Worm (Caenorhabditis elegans): ENCODE data around the gene M7.8.

Gene M7.8

DNA sequence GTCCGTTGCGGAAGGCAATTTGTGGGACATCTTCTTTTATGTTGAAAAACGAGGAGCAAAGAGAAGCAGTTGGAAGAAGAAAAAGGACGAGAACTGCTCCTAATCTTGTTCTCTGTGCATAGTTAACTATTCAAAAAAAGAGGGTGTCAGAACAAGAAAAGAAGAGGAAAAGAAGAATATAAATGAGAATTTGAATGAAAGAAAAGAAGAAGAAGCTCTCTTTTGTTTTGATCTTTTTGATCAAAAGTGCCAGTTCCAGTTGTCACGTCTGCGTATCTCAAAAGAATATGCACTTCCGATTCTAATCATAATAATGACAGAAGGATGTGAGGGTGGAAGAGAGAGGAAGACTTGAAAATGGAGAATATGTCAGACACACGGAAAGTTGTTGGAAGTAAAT, at the start of gene M7.8:
Gene M7.8, minus strand, starts transcription at position 112 of the 400 bp plus-strand sequence.
- TF ChIP-seq cog-1 (tag; optimal IDR thresholded peaks at IDR 0.05): no peak
- TF ChIP-seq ztf-23 (GFP tag; IDR thresholded peaks at IDR 0.05): no peak
- no peak for TF ChIP-seq ref-1 (GFP tag; conservative IDR thresholded peaks at IDR 0.05)
- no peak for TF ChIP-seq klf-2 (GFP tag; conservative IDR thresholded peaks at IDR 0.05)
- TF ChIP-seq ztf-29 (GFP tag; IDR thresholded peaks at IDR 0.05): no peak
- no peak for TF ChIP-seq flt-1 (GFP tag; IDR thresholded peaks at IDR 0.05)
- no peak for TF ChIP-seq tab-1 (GFP tag; IDR thresholded peaks at IDR 0.05)
- no peak for TF ChIP-seq med-1 (GFP tag; optimal IDR thresholded peaks at IDR 0.05; ENCODE audit: insufficient read depth)
- no peak for TF ChIP-seq T22C8.4 (GFP tag; IDR thresholded peaks at IDR 0.05)

- TF ChIP-seq ztf-23 (GFP tag; IDR thresholded peaks at IDR 0.05) (no peak), T22C8.4 (GFP tag; IDR thresholded peaks at IDR 0.05) (no peak), ref-1 (GFP tag; conservative IDR thresholded peaks at IDR 0.05) (no peak), cog-1 (tag; optimal IDR thresholded peaks at IDR 0.05) (no peak), klf-2 (GFP tag; conservative IDR thresholded peaks at IDR 0.05) (no peak), tab-1 (GFP tag; IDR thresholded peaks at IDR 0.05) (no peak), flt-1 (GFP tag; IDR thresholded peaks at IDR 0.05) (no peak), ztf-29 (GFP tag; IDR thresholded peaks at IDR 0.05) (no peak), med-1 (GFP tag; optimal IDR thresholded peaks at IDR 0.05; ENCODE audit: insufficient read depth) (no peak)
Observed at ce11 chrIV:11143228-11143444, 48.3 kb upstream of the M7.8 start, which contains the start of gene F01G4.4. Gene F01G4.4, plus strand, starts transcription at chrIV:11143345.

- TF ChIP-seq ztf-23 (GFP tag; IDR thresholded peaks at IDR 0.05): no peak
- TF ChIP-seq cog-1 (tag; optimal IDR thresholded peaks at IDR 0.05): no peak
- no peak for TF ChIP-seq T22C8.4 (GFP tag; IDR thresholded peaks at IDR 0.05)
- TF ChIP-seq ref-1 (GFP tag; conservative IDR thresholded peaks at IDR 0.05): no peak
- no peak for TF ChIP-seq ztf-29 (GFP tag; IDR thresholded peaks at IDR 0.05)
- TF ChIP-seq flt-1 (GFP tag; IDR thresholded peaks at IDR 0.05): no peak
- TF ChIP-seq tab-1 (GFP tag; IDR thresholded peaks at IDR 0.05): no peak
- TF ChIP-seq med-1 (GFP tag; optimal IDR thresholded peaks at IDR 0.05; ENCODE audit: insufficient read depth): no peak
- no peak for TF ChIP-seq klf-2 (GFP tag; conservative IDR thresholded peaks at IDR 0.05)
Observed at ce11 chrIV:11142314-11143227, 47.7 kb upstream of the M7.8 start, which contains the start of gene skih-2. Gene skih-2, minus strand, starts transcription at chrIV:11142364.

DNA sequence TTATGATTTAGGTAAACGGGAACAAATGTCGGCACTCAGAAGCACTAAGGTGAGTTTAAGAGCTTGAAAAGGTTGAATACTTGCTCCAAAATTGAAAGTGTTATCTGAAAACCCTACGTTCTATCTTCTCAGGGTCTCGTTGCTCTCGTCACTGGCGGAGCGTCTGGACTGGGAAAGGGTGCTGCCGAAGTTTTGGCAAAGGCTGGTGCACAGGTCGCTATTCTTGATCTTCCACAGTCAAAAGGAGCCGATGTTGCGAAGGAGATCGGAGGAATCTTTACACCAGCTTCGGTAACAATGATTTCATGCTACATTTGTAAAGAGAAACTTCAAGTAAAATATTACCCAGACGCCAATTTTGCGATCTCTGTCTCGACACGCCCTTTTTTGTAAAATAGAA, 36.4 kb upstream of the M7.8 start, which contains the start of gene ard-1:
Gene ard-1, plus strand, starts transcription at position 12 of the 400 bp plus-strand sequence.
- TF ChIP-seq ztf-29 (GFP tag; IDR thresholded peaks at IDR 0.05) (no peak), cog-1 (tag; optimal IDR thresholded peaks at IDR 0.05) (no peak), ztf-23 (GFP tag; IDR thresholded peaks at IDR 0.05) (no peak), klf-2 (GFP tag; conservative IDR thresholded peaks at IDR 0.05) (no peak), med-1 (GFP tag; optimal IDR thresholded peaks at IDR 0.05; ENCODE audit: insufficient read depth) (no peak), flt-1 (GFP tag; IDR thresholded peaks at IDR 0.05) (no peak), ref-1 (GFP tag; conservative IDR thresholded peaks at IDR 0.05) (no peak), tab-1 (GFP tag; IDR thresholded peaks at IDR 0.05) (no peak), T22C8.4 (GFP tag; IDR thresholded peaks at IDR 0.05) (no peak)

DNA sequence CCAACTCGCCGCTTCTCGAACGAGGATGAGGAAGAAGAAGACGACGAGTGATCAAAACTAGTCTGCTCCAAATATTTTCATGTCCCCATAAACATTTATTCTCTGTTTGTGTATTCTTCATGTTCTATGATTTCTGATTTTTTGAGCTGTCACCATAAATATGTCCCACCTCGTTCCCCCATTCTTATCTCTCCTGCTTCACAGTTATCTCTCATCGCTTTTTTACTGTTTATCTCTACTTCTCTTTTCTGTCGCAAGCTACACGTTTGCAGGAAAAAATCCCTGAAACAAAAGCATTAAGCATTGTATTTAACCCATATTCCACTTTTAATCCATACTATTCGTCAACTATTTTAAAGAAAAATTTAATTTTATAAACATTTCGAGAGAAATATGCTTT, 35.9 kb upstream of the M7.8 start:
- TF ChIP-seq tab-1 (GFP tag; IDR thresholded peaks at IDR 0.05) (no peak), ref-1 (GFP tag; conservative IDR thresholded peaks at IDR 0.05) (no peak), flt-1 (GFP tag; IDR thresholded peaks at IDR 0.05) (no peak), cog-1 (tag; optimal IDR thresholded peaks at IDR 0.05) (no peak)

DNA sequence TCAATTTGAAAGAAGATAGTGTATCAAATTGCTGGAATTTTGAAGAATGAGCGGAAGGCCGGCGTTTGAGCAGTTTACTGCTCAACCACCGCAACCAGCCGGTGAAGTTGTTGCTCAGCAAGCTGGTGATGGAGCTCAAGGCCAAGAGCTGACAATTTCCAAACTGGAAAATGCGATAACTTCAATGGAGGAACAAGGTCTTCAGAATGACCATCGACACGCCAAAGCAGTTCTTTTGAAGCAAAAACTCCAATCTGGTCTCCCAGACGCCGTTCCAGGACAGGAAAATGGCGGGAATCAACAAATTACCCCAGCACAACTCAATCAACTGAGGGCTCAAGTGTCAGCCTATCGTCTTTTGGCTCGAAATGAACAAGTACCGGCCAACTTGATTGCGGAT, 31.1 kb upstream of the M7.8 start:
- no peak for TF ChIP-seq flt-1 (GFP tag; IDR thresholded peaks at IDR 0.05)
- no peak for TF ChIP-seq ref-1 (GFP tag; conservative IDR thresholded peaks at IDR 0.05)
- no peak for TF ChIP-seq med-1 (GFP tag; optimal IDR thresholded peaks at IDR 0.05; ENCODE audit: insufficient read depth)
- TF ChIP-seq cog-1 (tag; optimal IDR thresholded peaks at IDR 0.05): no peak
- no peak for TF ChIP-seq ztf-29 (GFP tag; IDR thresholded peaks at IDR 0.05)
- TF ChIP-seq ztf-23 (GFP tag; IDR thresholded peaks at IDR 0.05): no peak
- no peak for TF ChIP-seq T22C8.4 (GFP tag; IDR thresholded peaks at IDR 0.05)

DNA sequence TGAATTAATAATTGTTTCAGACTA, 30.9 kb upstream of the M7.8 start, which contains the start of gene swsn-4:
Gene swsn-4, plus strand, starts transcription at position 21 of the 24 bp plus-strand sequence.
- no peak for TF ChIP-seq ztf-29 (GFP tag; IDR thresholded peaks at IDR 0.05)
- TF ChIP-seq cog-1 (tag; optimal IDR thresholded peaks at IDR 0.05): no peak
- TF ChIP-seq flt-1 (GFP tag; IDR thresholded peaks at IDR 0.05): no peak
- no peak for TF ChIP-seq tab-1 (GFP tag; IDR thresholded peaks at IDR 0.05)
- no peak for TF ChIP-seq klf-2 (GFP tag; conservative IDR thresholded peaks at IDR 0.05)
- TF ChIP-seq ztf-23 (GFP tag; IDR thresholded peaks at IDR 0.05): no peak
- no peak for TF ChIP-seq T22C8.4 (GFP tag; IDR thresholded peaks at IDR 0.05)

DNA sequence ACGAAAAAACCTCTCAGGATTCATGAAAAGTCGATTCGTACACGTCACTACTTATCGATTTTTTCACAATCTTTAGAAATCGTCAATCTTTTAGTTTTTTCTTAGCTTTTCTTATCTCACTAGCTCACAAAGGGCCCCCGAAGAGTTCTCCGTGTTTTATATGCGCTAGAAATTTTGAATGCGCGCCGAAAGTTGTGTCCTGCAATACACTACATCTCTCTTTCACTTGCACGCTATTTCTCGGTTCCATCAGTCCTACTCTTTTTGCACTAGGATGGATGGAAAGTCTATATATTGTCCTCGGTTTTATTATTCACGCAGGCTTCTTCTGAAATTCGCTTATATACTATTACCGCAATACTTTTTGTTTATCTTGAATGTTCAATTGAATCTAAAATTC, 30.7 kb upstream of the M7.8 start:
- TF ChIP-seq cog-1 (tag; optimal IDR thresholded peaks at IDR 0.05) (no peak), flt-1 (GFP tag; IDR thresholded peaks at IDR 0.05) (no peak), T22C8.4 (GFP tag; IDR thresholded peaks at IDR 0.05) (no peak), ref-1 (GFP tag; conservative IDR thresholded peaks at IDR 0.05) (no peak), ztf-23 (GFP tag; IDR thresholded peaks at IDR 0.05) (no peak), med-1 (GFP tag; optimal IDR thresholded peaks at IDR 0.05; ENCODE audit: insufficient read depth) (no peak), ztf-29 (GFP tag; IDR thresholded peaks at IDR 0.05) (no peak), klf-2 (GFP tag; conservative IDR thresholded peaks at IDR 0.05) (no peak), tab-1 (GFP tag; IDR thresholded peaks at IDR 0.05) (no peak)

- TF ChIP-seq klf-2 (GFP tag; conservative IDR thresholded peaks at IDR 0.05) (no peak), T22C8.4 (GFP tag; IDR thresholded peaks at IDR 0.05) (no peak), cog-1 (tag; optimal IDR thresholded peaks at IDR 0.05) (no peak), ztf-23 (GFP tag; IDR thresholded peaks at IDR 0.05) (no peak), med-1 (GFP tag; optimal IDR thresholded peaks at IDR 0.05; ENCODE audit: insufficient read depth) (no peak), flt-1 (GFP tag; IDR thresholded peaks at IDR 0.05) (no peak), ref-1 (GFP tag; conservative IDR thresholded peaks at IDR 0.05) (no peak), ztf-29 (GFP tag; IDR thresholded peaks at IDR 0.05) (no peak), tab-1 (GFP tag; IDR thresholded peaks at IDR 0.05) (no peak)
Observed at ce11 chrIV:11125200-11125599, 30.3 kb upstream of the M7.8 start.

DNA sequence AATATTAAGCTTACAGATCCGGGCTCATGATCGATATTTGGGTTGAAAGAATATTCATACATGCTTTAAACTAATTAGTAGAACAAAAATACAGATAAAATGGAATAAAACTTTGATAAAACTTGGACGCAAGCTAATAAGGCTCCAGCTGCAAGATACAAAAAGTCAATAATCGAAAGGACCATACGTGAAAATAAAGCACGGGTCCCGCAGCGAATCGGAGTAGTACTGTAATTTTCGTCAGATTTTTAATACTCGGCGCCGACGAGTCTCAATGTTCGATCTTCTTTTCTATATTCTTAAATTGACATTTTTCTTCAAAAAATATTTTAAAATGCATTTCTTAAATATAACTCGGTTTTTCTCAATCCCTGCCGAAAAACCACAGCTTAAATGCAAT, 29.8 kb upstream of the M7.8 start, which contains the start of gene spo-11:
Gene spo-11, minus strand, starts transcription at position 189 of the 400 bp plus-strand sequence.
- TF ChIP-seq med-1 (GFP tag; optimal IDR thresholded peaks at IDR 0.05; ENCODE audit: insufficient read depth) (no peak), T22C8.4 (GFP tag; IDR thresholded peaks at IDR 0.05) (no peak), flt-1 (GFP tag; IDR thresholded peaks at IDR 0.05) (no peak), ztf-29 (GFP tag; IDR thresholded peaks at IDR 0.05) (no peak), ztf-23 (GFP tag; IDR thresholded peaks at IDR 0.05) (no peak), tab-1 (GFP tag; IDR thresholded peaks at IDR 0.05) (no peak), ref-1 (GFP tag; conservative IDR thresholded peaks at IDR 0.05) (no peak), klf-2 (GFP tag; conservative IDR thresholded peaks at IDR 0.05) (no peak), cog-1 (tag; optimal IDR thresholded peaks at IDR 0.05) (no peak)
